Worm (Caenorhabditis elegans): Measurements from ENCODE around the gene lin-9.

- no peak for TF ChIP-seq jun-1 (tag; optimal IDR thresholded peaks at IDR 0.05)
- peak in 5 of 6 experiments; percentile 57 to 90 (median 70) for TF ChIP-seq elt-3 (tag; optimal IDR thresholded peaks at IDR 0.05)
- no peak for TF ChIP-seq fos-1 (tag; optimal IDR thresholded peaks at IDR 0.05)
- no peak for TF ChIP-seq zag-1 (tag; optimal IDR thresholded peaks at IDR 0.05)
- no peak for TF ChIP-seq egl-27 (tag; optimal IDR thresholded peaks at IDR 0.05)
- no peak for TF ChIP-seq unc-130 (tag; optimal IDR thresholded peaks at IDR 0.05)
- peak; percentile 46 for TF ChIP-seq skn-1 (tag; optimal IDR thresholded peaks at IDR 0.05)
- no peak for TF ChIP-seq sup-37 (GFP tag; optimal IDR thresholded peaks at IDR 0.05)
- no peak for TF ChIP-seq isw-1 (GFP tag; IDR thresholded peaks at IDR 0.05)
- no peak for TF ChIP-seq aha-1 (tag; optimal IDR thresholded peaks at IDR 0.05)
Observed at ce11 chrIII:8867922-8868655, 35.8 kb downstream of the lin-9 start.
